Worm (Caenorhabditis elegans): ENCODE results near the gene rer-1.

- TF ChIP-seq F33H1.4 (GFP tag; IDR thresholded peaks at IDR 0.05) (no peak), ama-1 (optimal IDR thresholded peaks at IDR 0.05) (no peak), ama-1 (GFP tag; optimal IDR thresholded peaks at IDR 0.05) (no peak), Y53G8AR.9 (GFP tag; conservative IDR thresholded peaks at IDR 0.05) (no peak), ztf-28 (GFP tag; IDR thresholded peaks at IDR 0.05) (no peak), dpl-1 (GFP tag; optimal IDR thresholded peaks at IDR 0.05) (no peak), hlh-12 (tag; optimal IDR thresholded peaks at IDR 0.05) (no peak), B0261.1 (tag; optimal IDR thresholded peaks at IDR 0.05) (no peak), lir-1 (GFP tag; conservative IDR thresholded peaks at IDR 0.05) (no peak), madf-6 (GFP tag; IDR thresholded peaks at IDR 0.05) (no peak)
These were observed 33.4 kb downstream of the rer-1 start, which contains the start of gene F46C5.6 for ce11 chrII:8844465-8845126.
